Worm (Caenorhabditis elegans) whole organism, L2 larva: ENCODE measurements around the gene C54G10.1.
A peak's percentile ranks its signal among the peaks of the same experiment; 100 is the strongest.

ENCODE experiments used
- F13H6.1 ChIP-seq: sonication (generic microtip); optimal IDR thresholded peaks from 2 replicates; lab custom pipeline; 2016; ENCODE audit warnings: missing genetic modification characterization, missing compliant biosample characterization
- aly-2 ChIP-seq: fragments of 150-350 bp; optimal IDR thresholded peaks from 2 replicates; lab custom pipeline; 2014; ENCODE audit warnings: missing biosample characterization, missing genetic modification characterization
- blmp-1 ChIP-seq: sonication (generic microtip); optimal IDR thresholded peaks from 2 replicates; lab custom pipeline; 2017; ENCODE audit warnings: missing genetic modification characterization, mild to moderate bottlenecking, missing compliant biosample characterization, antibody characterized with exemption, moderate library complexity; ENCODE audit not compliant: insufficient read depth
- ceh-16 ChIP-seq: fragments of 150-350 bp; optimal IDR thresholded peaks from 2 replicates; lab custom pipeline; 2014; ENCODE audit warnings: missing biosample characterization, missing genetic modification characterization
- ceh-82 ChIP-seq: fragments of 150-350 bp; optimal IDR thresholded peaks from 2 replicates; lab custom pipeline; 2014; ENCODE audit warnings: missing biosample characterization, missing genetic modification characterization
- dmd-4 ChIP-seq: sonication (generic microtip); optimal IDR thresholded peaks from 2 replicates; lab custom pipeline; 2017; ENCODE audit warnings: missing biosample characterization, missing genetic modification characterization
- egl-27 ChIP-seq: sonication (generic microtip); optimal IDR thresholded peaks from 3 replicates; lab custom pipeline; 2017; ENCODE audit warnings: missing biosample characterization, missing genetic modification reagents, missing genetic modification characterization
- elt-1 ChIP-seq: fragments of 150-350 bp; optimal IDR thresholded peaks from 2 replicates; lab custom pipeline; 2014; ENCODE audit warnings: missing biosample characterization, missing genetic modification characterization
- fos-1 ChIP-seq: fragments of 150-350 bp; optimal IDR thresholded peaks from 2 replicates; lab custom pipeline; 2014; ENCODE audit warnings: missing biosample characterization, missing genetic modification characterization
- gmeb-1 ChIP-seq: fragments of 150-350 bp; optimal IDR thresholded peaks from 2 replicates; lab custom pipeline; 2014; ENCODE audit warnings: missing biosample characterization, missing genetic modification characterization
- lin-11 ChIP-seq: fragments of 150-350 bp; sonication (generic microtip); optimal IDR thresholded peaks from 2 replicates; lab custom pipeline; 2014; ENCODE audit warnings: missing biosample characterization, missing genetic modification characterization, inconsistent platforms, mixed read lengths
- lsy-2 ChIP-seq, 2 experiments: fragments of 150-350 bp in 1 of 2; sonication (generic microtip) in 1 of 2; optimal IDR thresholded peaks; 2 replicates each; lab custom pipeline; 2014 to 2017; ENCODE audit warnings: missing biosample characterization in 2 of 2, missing genetic modification characterization in 2 of 2
- mab-5 ChIP-seq: fragments of 150-350 bp; optimal IDR thresholded peaks from 2 replicates; lab custom pipeline; 2014; ENCODE audit warnings: missing biosample characterization, missing genetic modification characterization
- mbf-1 ChIP-seq: sonication (generic microtip); optimal IDR thresholded peaks from 2 replicates; lab custom pipeline; 2017; ENCODE audit warnings: missing biosample characterization, missing genetic modification characterization
- mdl-1 ChIP-seq, 2 experiments: fragments of 150-350 bp in 1 of 2; sonication (generic microtip) in 1 of 2; optimal IDR thresholded peaks; 2 replicates each; lab custom pipeline; 2017; ENCODE audit warnings: missing biosample characterization in 2 of 2, missing genetic modification characterization in 2 of 2
- nhr-10 ChIP-seq: sonication (generic microtip); optimal IDR thresholded peaks from 2 replicates; lab custom pipeline; 2017; ENCODE audit warnings: missing biosample characterization, missing genetic modification characterization
- nhr-11 ChIP-seq: fragments of 150-350 bp; optimal IDR thresholded peaks from 2 replicates; lab custom pipeline; 2014; ENCODE audit warnings: missing biosample characterization, missing genetic modification characterization
- nhr-12 ChIP-seq: fragments of 150-350 bp; optimal IDR thresholded peaks from 2 replicates; lab custom pipeline; 2014; ENCODE audit warnings: missing biosample characterization, missing genetic modification characterization
- nhr-129 ChIP-seq: fragments of 150-350 bp; optimal IDR thresholded peaks from 2 replicates; lab custom pipeline; 2014; ENCODE audit warnings: missing biosample characterization, missing genetic modification characterization
- nhr-21 ChIP-seq: fragments of 150-350 bp; optimal IDR thresholded peaks from 2 replicates; lab custom pipeline; 2014; ENCODE audit warnings: missing biosample characterization, missing genetic modification characterization
- nhr-23 ChIP-seq: fragments of 150-350 bp; optimal IDR thresholded peaks from 2 replicates; lab custom pipeline; 2014; ENCODE audit warnings: missing biosample characterization, missing genetic modification reagents, missing genetic modification characterization
- nhr-237 ChIP-seq: fragments of 150-350 bp; optimal IDR thresholded peaks from 2 replicates; lab custom pipeline; 2014; ENCODE audit warnings: missing biosample characterization, missing genetic modification characterization
- nhr-25 ChIP-seq: fragments of 150-350 bp; sonication (generic microtip); optimal IDR thresholded peaks from 3 replicates; lab custom pipeline; 2014; ENCODE audit warnings: missing biosample characterization, missing genetic modification characterization
- nhr-6 ChIP-seq: fragments of 150-350 bp; optimal IDR thresholded peaks from 2 replicates; lab custom pipeline; 2014; ENCODE audit warnings: missing biosample characterization, missing genetic modification characterization
- nhr-77 ChIP-seq: fragments of 150-350 bp; optimal IDR thresholded peaks from 2 replicates; lab custom pipeline; 2014; ENCODE audit warnings: missing biosample characterization, missing genetic modification characterization
- peb-1 ChIP-seq: fragments of 150-350 bp; optimal IDR thresholded peaks from 2 replicates; lab custom pipeline; 2014; ENCODE audit warnings: missing biosample characterization, missing genetic modification characterization
- sem-4 ChIP-seq: fragments of 150-350 bp; optimal IDR thresholded peaks from 2 replicates; lab custom pipeline; 2014; ENCODE audit warnings: missing biosample characterization, missing genetic modification reagents, missing genetic modification characterization
- sma-3 ChIP-seq: sonication (generic microtip); optimal IDR thresholded peaks from 2 replicates; lab custom pipeline; 2016; ENCODE audit warnings: missing genetic modification reagents, missing genetic modification characterization, missing compliant biosample characterization
- sma-9 ChIP-seq, 2 experiments: fragments of 150-350 bp in 1 of 2; sonication (generic microtip) in 1 of 2; optimal IDR thresholded peaks; 2 replicates each; lab custom pipeline; 2014 to 2016; ENCODE audit warnings: missing genetic modification characterization in 2 of 2, mild to moderate bottlenecking in 1 of 2, missing biosample characterization in 1 of 2, missing compliant biosample characterization in 1 of 2, missing genetic modification reagents in 1 of 2, moderate library complexity in 1 of 2
- snpc-4 ChIP-seq: fragments of 150-350 bp; optimal IDR thresholded peaks from 2 replicates; lab custom pipeline; 2014; ENCODE audit warnings: missing biosample characterization, missing genetic modification characterization
- unc-39 ChIP-seq: fragments of 150-350 bp; optimal IDR thresholded peaks from 2 replicates; lab custom pipeline; 2014; ENCODE audit warnings: missing biosample characterization, missing genetic modification characterization
- unc-55 ChIP-seq: fragments of 150-350 bp; sonication (generic microtip); optimal IDR thresholded peaks from 3 replicates; lab custom pipeline; 2014; ENCODE audit warnings: missing biosample characterization, missing genetic modification reagents, missing genetic modification characterization
- zag-1 ChIP-seq: fragments of 150-350 bp; optimal IDR thresholded peaks from 2 replicates; lab custom pipeline; 2014; ENCODE audit warnings: missing biosample characterization, missing genetic modification characterization
- ztf-1 ChIP-seq: fragments of 200-800 bp; sonication (Bioruptor generic); conservative IDR thresholded peaks from 2 replicates; pipeline ENCODE4 v1.3.6; 2022; ENCODE audit warnings: missing genetic modification characterization, missing compliant biosample characterization
- ztf-11 ChIP-seq: sonication (generic microtip); optimal IDR thresholded peaks from 2 replicates; lab custom pipeline; 2017; ENCODE audit warnings: missing biosample characterization, missing genetic modification characterization
- ztf-4 ChIP-seq: fragments of 150-350 bp; optimal IDR thresholded peaks from 2 replicates; lab custom pipeline; 2014; ENCODE audit warnings: missing biosample characterization, missing genetic modification characterization

C54G10.1 gene

DNA sequence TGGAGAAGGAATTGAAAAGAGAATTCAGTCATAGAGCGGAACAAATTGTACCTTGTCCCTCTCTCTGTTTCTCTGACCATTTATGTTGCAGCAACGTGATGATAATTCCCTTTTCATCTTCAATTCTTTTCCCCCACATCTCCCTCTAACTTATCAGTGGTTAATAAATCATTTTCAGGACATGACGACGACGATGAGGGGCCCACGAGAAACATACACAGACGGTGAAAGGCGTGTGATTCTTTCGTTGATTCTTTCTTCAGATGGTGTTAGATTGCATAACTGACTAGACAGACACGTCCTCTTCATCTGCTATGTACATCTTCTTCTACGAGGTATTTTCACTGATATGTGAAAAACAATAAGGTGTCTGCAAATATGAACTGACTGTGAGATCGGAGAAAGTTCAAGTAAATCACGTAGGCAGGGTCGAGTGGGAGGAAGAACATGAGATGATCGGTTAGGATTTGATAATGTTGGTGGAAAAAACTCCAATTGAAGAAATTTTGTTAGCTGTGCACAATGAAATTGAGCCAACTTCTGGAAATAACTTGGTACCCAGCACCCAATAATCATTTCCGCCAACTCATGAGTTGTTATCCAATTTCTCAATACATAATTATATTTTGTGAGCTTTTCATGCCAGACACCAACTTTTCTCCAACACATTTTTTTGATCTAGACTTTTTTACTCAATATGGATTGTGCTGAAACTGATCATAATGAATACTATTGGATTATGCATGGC lies 19.9 kb downstream of the C54G10.1 start, which contains the start of gene srh-17:
srh-17 (plus strand) TSS at position 698 of the 748 bp plus-strand sequence.
- TF ChIP-seq sma-9 (GFP tag; optimal IDR thresholded peaks at IDR 0.05; lab: Kevin White, UChicago) (peak; percentile 92), sma-9 (tag; optimal IDR thresholded peaks at IDR 0.05; lab: Kevin White, UChicago) (no peak), fos-1 (tag; lab: Kevin White, UChicago) (peak; percentile 11), mbf-1 (tag; lab: Kevin White, UChicago) (no peak), lsy-2 (tag; optimal IDR thresholded peaks at IDR 0.05; lab: Kevin White, UChicago) (no peak), aly-2 (no peak), nhr-129 (tag; lab: Kevin White, UChicago) (peak; percentile 57), dmd-4 (tag; lab: Kevin White, UChicago) (no peak), gmeb-1 (tag; lab: Kevin White, UChicago) (peak; percentile 53), ceh-82 (tag; lab: Kevin White, UChicago) (no peak), F13H6.1 (tag; lab: Kevin White, UChicago) (peak; percentile 11), mdl-1 (tag; optimal IDR thresholded peaks at IDR 0.05; lab: Kevin White, UChicago) (peak; percentile 65 to 68), nhr-10 (tag; lab: Kevin White, UChicago) (no peak), blmp-1 (tag; lab: Kevin White, UChicago) (peak; percentile 92), egl-27 (tag; lab: Kevin White, UChicago) (peak; percentile 29), snpc-4 (tag; lab: Kevin White, UChicago) (no peak), unc-39 (no peak), nhr-21 (tag; lab: Kevin White, UChicago) (peak; percentile 95), mab-5 (tag; lab: Kevin White, UChicago) (peak; percentile 82), nhr-6 (tag; lab: Kevin White, UChicago) (no peak), nhr-25 (peak; percentile 93), sma-3 (GFP tag; lab: Kevin White, UChicago) (peak; percentile 85), nhr-23 (tag; lab: Kevin White, UChicago) (no peak), ztf-4 (tag; lab: Kevin White, UChicago) (no peak), elt-1 (tag; lab: Kevin White, UChicago) (no peak), ztf-1 (GFP tag; lab: Robert Waterston, UW) (no peak)

DNA sequence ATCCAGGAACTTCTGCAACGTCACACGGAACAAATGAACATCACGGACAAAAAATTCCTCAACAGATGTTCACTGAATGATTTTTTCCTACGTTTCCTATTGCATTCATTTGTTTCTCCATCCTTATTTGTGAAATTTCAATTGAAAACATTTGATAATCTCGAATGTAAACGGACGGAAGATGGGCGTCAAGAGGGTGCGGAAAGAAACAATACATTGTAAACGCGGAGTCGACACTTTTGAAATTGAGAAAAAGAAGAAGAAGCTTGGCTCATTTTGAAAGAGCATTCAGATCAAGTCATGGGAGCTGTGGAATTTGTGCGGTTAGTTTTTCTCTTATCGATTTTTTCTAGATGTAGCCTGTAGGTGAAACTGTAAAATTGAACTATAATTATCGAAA lies 22.1 kb downstream of the C54G10.1 start, which contains the start of gene C47E8.9:
C47E8.9 (plus strand) TSS at position 301 of the 400 bp plus-strand sequence.
- TF ChIP-seq ztf-1 (GFP tag; lab: Robert Waterston, UW) (no peak), mab-5 (tag; lab: Kevin White, UChicago) (no peak), nhr-237 (tag; lab: Kevin White, UChicago) (no peak), F13H6.1 (tag; lab: Kevin White, UChicago) (no peak), zag-1 (tag; lab: Kevin White, UChicago) (no peak), ceh-16 (tag; lab: Kevin White, UChicago) (no peak), peb-1 (tag; lab: Kevin White, UChicago) (no peak), ztf-11 (tag; lab: Kevin White, UChicago) (no peak), nhr-23 (tag; lab: Kevin White, UChicago) (no peak), sem-4 (tag; lab: Kevin White, UChicago) (no peak), unc-39 (no peak), nhr-11 (tag; lab: Kevin White, UChicago) (no peak), gmeb-1 (tag; lab: Kevin White, UChicago) (no peak), nhr-129 (tag; lab: Kevin White, UChicago) (no peak), nhr-10 (tag; lab: Kevin White, UChicago) (no peak)

DNA sequence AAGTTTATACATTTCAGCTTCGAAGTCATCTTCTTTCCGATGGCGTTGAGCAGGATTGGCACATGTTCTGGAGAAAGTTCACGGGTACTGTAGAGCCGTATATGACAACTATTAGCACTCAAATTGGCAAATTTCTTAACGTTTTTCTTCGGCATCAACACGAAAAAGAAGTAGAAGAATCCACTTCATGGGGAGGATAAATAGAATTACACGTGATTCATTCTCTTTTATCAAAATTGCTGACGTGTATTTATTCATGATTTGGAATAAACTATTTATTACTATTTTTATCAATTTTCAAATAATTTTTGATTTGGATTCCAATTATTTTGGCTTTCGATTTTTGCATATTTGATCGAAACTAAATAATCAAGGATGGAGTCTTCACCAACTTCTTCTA lies 24.8 kb downstream of the C54G10.1 start, which contains the start of gene C47E8.1:
C47E8.1 (plus strand) TSS at position 301 of the 400 bp plus-strand sequence.
- TF ChIP-seq nhr-12 (tag; lab: Kevin White, UChicago), result no peak
- no peak for TF ChIP-seq sem-4 (tag; lab: Kevin White, UChicago)
- no peak for TF ChIP-seq unc-55 (GFP tag; lab: Kevin White, UChicago)
- TF ChIP-seq egl-27 (tag; lab: Kevin White, UChicago), result no peak
- TF ChIP-seq lsy-2 (tag; optimal IDR thresholded peaks at IDR 0.05; lab: Kevin White, UChicago), result no peak
- no peak for TF ChIP-seq dmd-4 (tag; lab: Kevin White, UChicago)
- no peak for TF ChIP-seq nhr-77 (tag; lab: Kevin White, UChicago)
- no peak for TF ChIP-seq lin-11
- no peak for TF ChIP-seq nhr-25
